Fruit fly (Drosophila melanogaster) whole organism, embryonic: ENCODE measurements around the gene Ubc6.

Experiments
- Blimp-1 ChIP-seq: fragments of 200-800 bp; sonication (Bioruptor generic); optimal IDR thresholded peaks from 3 replicates; lab custom pipeline; 2018; ENCODE audit warnings: missing biosample characterization, missing genetic modification characterization, mild to moderate bottlenecking, moderate library complexity, missing genetic modification reagents
- CG1024 ChIP-seq: fragments of 200-800 bp; sonication (Bioruptor generic); IDR thresholded peaks from 2 replicates; pipeline ENCODE4 v1.3.6; 2022; ENCODE audit warnings: missing biosample characterization, missing genetic modification characterization
- CG11456 ChIP-seq: fragments of 200-800 bp; sonication (Bioruptor generic); IDR thresholded peaks from 3 replicates; pipeline ENCODE4 v1.3.6; 2022; ENCODE audit warnings: missing biosample characterization, missing genetic modification characterization
- CG14710 ChIP-seq: fragments of 200-800 bp; sonication (Bioruptor generic); optimal IDR thresholded peaks from 3 replicates; lab custom pipeline; 2019; ENCODE audit warnings: missing biosample characterization, mild to moderate bottlenecking, missing genetic modification characterization, moderate library complexity
- CG14965 ChIP-seq: fragments of 200-800 bp; sonication (Bioruptor generic); optimal IDR thresholded peaks from 2 replicates; lab custom pipeline; 2016; ENCODE audit warnings: missing biosample characterization, missing genetic modification characterization, borderline replicate concordance
- CG17829 ChIP-seq: fragments of 200-800 bp; optimal IDR thresholded peaks from 2 replicates; lab custom pipeline; 2019; ENCODE audit warnings: missing biosample characterization, mild to moderate bottlenecking, missing genetic modification characterization, moderate library complexity
- CG2116 ChIP-seq: fragments of 200-800 bp; sonication (Bioruptor generic); optimal IDR thresholded peaks from 3 replicates; lab custom pipeline; 2018; ENCODE audit warnings: missing biosample characterization, mild to moderate bottlenecking, missing genetic modification characterization
- CG2202 ChIP-seq: fragments of 200-800 bp; sonication (Bioruptor generic); optimal IDR thresholded peaks from 2 replicates; lab custom pipeline; 2018; ENCODE audit warnings: missing biosample characterization, mild to moderate bottlenecking, missing genetic modification characterization
- CG2889 ChIP-seq: fragments of 200-800 bp; sonication (Bioruptor generic); IDR thresholded peaks from 3 replicates; pipeline ENCODE4 v1.3.6; 2022; ENCODE audit warnings: missing biosample characterization, missing genetic modification characterization
- CG3163 ChIP-seq: fragments of 200-800 bp; sonication (Bioruptor generic); optimal IDR thresholded peaks from 3 replicates; lab custom pipeline; 2016; ENCODE audit warnings: missing biosample characterization, missing genetic modification characterization
- CG3281 ChIP-seq: fragments of 200-800 bp; sonication (Bioruptor generic); optimal IDR thresholded peaks from 3 replicates; lab custom pipeline; 2017; ENCODE audit warnings: missing biosample characterization, mild to moderate bottlenecking, missing genetic modification characterization
- CG3407 ChIP-seq: fragments of 200-800 bp; sonication (Bioruptor generic); optimal IDR thresholded peaks from 2 replicates; lab custom pipeline; 2018; ENCODE audit warnings: missing biosample characterization, mild to moderate bottlenecking, missing genetic modification characterization
- CG3838 ChIP-seq: fragments of 200-800 bp; sonication (Bioruptor generic); optimal IDR thresholded peaks from 3 replicates; lab custom pipeline; 2016; ENCODE audit warnings: missing biosample characterization, missing genetic modification characterization
- CG3995 ChIP-seq: fragments of 200-800 bp; sonication (Bioruptor generic); optimal IDR thresholded peaks from 3 replicates; lab custom pipeline; 2016; ENCODE audit warnings: missing biosample characterization, missing genetic modification characterization
- CG4424 ChIP-seq: fragments of 200-800 bp; sonication (Bioruptor generic); optimal IDR thresholded peaks from 3 replicates; lab custom pipeline; 2016; ENCODE audit warnings: missing biosample characterization, missing genetic modification characterization
- CG5180 ChIP-seq: fragments of 200-800 bp; sonication (Bioruptor generic); optimal IDR thresholded peaks from 3 replicates; lab custom pipeline; 2017; ENCODE audit warnings: missing biosample characterization, missing genetic modification characterization, mild to moderate bottlenecking, moderate library complexity, missing genetic modification reagents
- CG6791 ChIP-seq: fragments of 200-800 bp; sonication (Bioruptor generic); IDR thresholded peaks from 3 replicates; pipeline ENCODE4 v1.3.6; 2022; ENCODE audit warnings: missing biosample characterization, missing genetic modification characterization; ENCODE audit not compliant: partially characterized antibody
- CG7745 ChIP-seq: fragments of 200-800 bp; sonication (Bioruptor generic); optimal IDR thresholded peaks from 2 replicates; lab custom pipeline; 2018; ENCODE audit warnings: missing biosample characterization, mild to moderate bottlenecking, missing genetic modification characterization, moderate library complexity
- CG8924 ChIP-seq: fragments of 200-800 bp; optimal IDR thresholded peaks from 3 replicates; lab custom pipeline; 2019; ENCODE audit warnings: missing biosample characterization, mild to moderate bottlenecking, missing genetic modification characterization, moderate library complexity
- CG9215 ChIP-seq: fragments of 200-800 bp; sonication (Bioruptor generic); IDR thresholded peaks from 2 replicates; pipeline ENCODE4 v1.3.6; 2022; ENCODE audit warnings: missing biosample characterization, missing genetic modification characterization
- CG9932 ChIP-seq: fragments of 200-800 bp; sonication (Bioruptor generic); IDR thresholded peaks from 2 replicates; pipeline ENCODE4 v1.3.6; 2022; ENCODE audit warnings: missing biosample characterization, missing genetic modification characterization
- Dbx ChIP-seq: fragments of 200-800 bp; sonication (Bioruptor generic); IDR thresholded peaks from 3 replicates; pipeline ENCODE4 v1.3.6; 2022; ENCODE audit warnings: missing biosample characterization, missing genetic modification characterization
- Doc3 ChIP-seq: fragments of 200-800 bp; sonication (Bioruptor generic); IDR thresholded peaks from 3 replicates; pipeline ENCODE4 v1.3.6; 2022; ENCODE audit warnings: missing biosample characterization, missing genetic modification characterization; ENCODE audit not compliant: partially characterized antibody
- Fer2 ChIP-seq: fragments of 200-800 bp; sonication (Bioruptor generic); optimal IDR thresholded peaks from 2 replicates; lab custom pipeline; 2018; ENCODE audit warnings: missing biosample characterization, mild to moderate bottlenecking, missing genetic modification characterization, moderate library complexity
- HmgD ChIP-seq: fragments of 200-800 bp; sonication (Bioruptor generic); optimal IDR thresholded peaks from 3 replicates; lab custom pipeline; 2016; ENCODE audit warnings: missing biosample characterization, missing genetic modification characterization
- MBD-R2 ChIP-seq: fragments of 200-800 bp; sonication (Bioruptor generic); IDR thresholded peaks from 2 replicates; pipeline ENCODE4 v1.3.6; 2022; ENCODE audit warnings: missing biosample characterization, missing genetic modification characterization
- Mad ChIP-seq: fragments of 200-800 bp; sonication (Bioruptor generic); optimal IDR thresholded peaks from 2 replicates; lab custom pipeline; 2016; ENCODE audit warnings: missing biosample characterization, missing genetic modification characterization
- Meics ChIP-seq: fragments of 200-800 bp; sonication (Bioruptor generic); optimal IDR thresholded peaks from 2 replicates; lab custom pipeline; 2017; ENCODE audit warnings: missing biosample characterization, mild to moderate bottlenecking, missing genetic modification characterization
- Nf-YB ChIP-seq: fragments of 200-800 bp; sonication (Bioruptor generic); optimal IDR thresholded peaks from 3 replicates; lab custom pipeline; 2019; ENCODE audit warnings: missing biosample characterization, mild to moderate bottlenecking, missing genetic modification characterization, moderate library complexity
- Opbp ChIP-seq: fragments of 200-800 bp; sonication (Bioruptor generic); IDR thresholded peaks from 3 replicates; pipeline ENCODE4 v1.3.6; 2022; ENCODE audit warnings: missing biosample characterization, missing genetic modification characterization; ENCODE audit not compliant: partially characterized antibody
- Ravus ChIP-seq: fragments of 200-800 bp; sonication (Bioruptor generic); IDR thresholded peaks from 2 replicates; pipeline ENCODE4 v1.3.6; 2022; ENCODE audit warnings: missing biosample characterization, missing genetic modification characterization
- Xrp1 ChIP-seq: fragments of 200-800 bp; sonication (Bioruptor generic); IDR thresholded peaks from 2 replicates; pipeline ENCODE4 v1.3.6; 2022; ENCODE audit warnings: missing biosample characterization, missing genetic modification characterization
- abd-A ChIP-seq: fragments of 200-800 bp; sonication (Bioruptor generic); optimal IDR thresholded peaks from 3 replicates; lab custom pipeline; 2019; ENCODE audit warnings: missing biosample characterization, mild to moderate bottlenecking, missing genetic modification characterization, moderate library complexity
- aop ChIP-seq: fragments of 200-800 bp; sonication (Bioruptor generic); IDR thresholded peaks from 2 replicates; pipeline ENCODE4 v1.3.6; 2022; ENCODE audit warnings: missing biosample characterization, missing genetic modification characterization
- ash1 ChIP-seq: fragments of 200-800 bp; sonication (Bioruptor generic); optimal IDR thresholded peaks from 2 replicates; lab custom pipeline; 2018; ENCODE audit warnings: missing biosample characterization, mild to moderate bottlenecking, missing genetic modification characterization
- cad ChIP-seq: fragments of >200 bp; optimal IDR thresholded peaks from 2 replicates; lab custom pipeline; 2017; ENCODE audit warnings: missing biosample characterization, missing genetic modification characterization
- cas ChIP-seq: fragments of 200-800 bp; sonication (Bioruptor generic); IDR thresholded peaks from 2 replicates; pipeline ENCODE4 v1.3.6; 2022; ENCODE audit warnings: missing biosample characterization, missing genetic modification characterization
- gcm2 ChIP-seq: fragments of 200-800 bp; sonication (Bioruptor generic); optimal IDR thresholded peaks from 2 replicates; lab custom pipeline; 2016; ENCODE audit warnings: missing biosample characterization, missing genetic modification characterization
- gfzf ChIP-seq: fragments of 200-800 bp; sonication (Bioruptor generic); optimal IDR thresholded peaks from 2 replicates; lab custom pipeline; 2016; ENCODE audit warnings: missing biosample characterization, mild to moderate bottlenecking, missing genetic modification characterization, moderate library complexity
- grn ChIP-seq: fragments of 200-800 bp; sonication (Bioruptor generic); optimal IDR thresholded peaks from 3 replicates; lab custom pipeline; 2017; ENCODE audit warnings: missing biosample characterization, missing genetic modification characterization
- hb ChIP-seq: fragments of 200-800 bp; sonication (Bioruptor generic); IDR thresholded peaks from 3 replicates; pipeline ENCODE4 v1.3.6; 2022; ENCODE audit warnings: missing biosample characterization, missing genetic modification characterization; ENCODE audit not compliant: partially characterized antibody
- her ChIP-seq: fragments of 200-800 bp; sonication (Bioruptor generic); optimal IDR thresholded peaks from 2 replicates; lab custom pipeline; 2016; ENCODE audit warnings: missing biosample characterization, missing genetic modification characterization
- inv ChIP-seq: fragments of 200-800 bp; sonication (Bioruptor generic); IDR thresholded peaks from 2 replicates; pipeline ENCODE4 v1.3.6; 2022; ENCODE audit warnings: missing biosample characterization, missing genetic modification characterization; ENCODE audit not compliant: partially characterized antibody
- klu ChIP-seq: fragments of 200-800 bp; sonication (Bioruptor generic); IDR thresholded peaks from 2 replicates; pipeline ENCODE4 v1.3.6; 2022; ENCODE audit warnings: missing biosample characterization, missing genetic modification characterization
- luna ChIP-seq: fragments of 200-800 bp; sonication (Bioruptor generic); optimal IDR thresholded peaks from 2 replicates; lab custom pipeline; 2016; ENCODE audit warnings: missing biosample characterization, missing genetic modification characterization
- psq ChIP-seq: fragments of 200-800 bp; sonication (Bioruptor generic); optimal IDR thresholded peaks from 2 replicates; lab custom pipeline; 2017; ENCODE audit warnings: missing biosample characterization, missing genetic modification characterization
- sens ChIP-seq: fragments of 200-800 bp; sonication (Bioruptor generic); peaks from one replicate; lab custom pipeline; 2016; ENCODE audit warnings: missing biosample characterization, missing genetic modification characterization
- sima ChIP-seq: fragments of 200-800 bp; sonication (Bioruptor generic); optimal IDR thresholded peaks from 2 replicates; lab custom pipeline; 2016; ENCODE audit warnings: missing biosample characterization, missing genetic modification characterization
- trh ChIP-seq: fragments of 200-800 bp; sonication (Bioruptor generic); optimal IDR thresholded peaks from 2 replicates; lab custom pipeline; 2016; ENCODE audit warnings: missing biosample characterization, missing genetic modification characterization
- wek ChIP-seq: fragments of 200-800 bp; sonication (Bioruptor generic); optimal IDR thresholded peaks from 3 replicates; lab custom pipeline; 2018; ENCODE audit warnings: missing biosample characterization, mild to moderate bottlenecking, missing genetic modification characterization, moderate library complexity
- zf30C ChIP-seq: fragments of 200-800 bp; sonication (Bioruptor generic); optimal IDR thresholded peaks from 3 replicates; lab custom pipeline; 2018; ENCODE audit warnings: missing biosample characterization, mild to moderate bottlenecking, missing genetic modification characterization

Ubc6 gene

dm6 chr3R:4910365-4910810 is 42.1 kb downstream of the Ubc6 start, which contains the start of gene Cdep (continued):
- TF ChIP-seq CG2116 = peak; percentile 92
- peak; percentile 45 for TF ChIP-seq her (GFP tag; lab: Kevin White, UChicago)
- TF ChIP-seq abd-A = no peak
- TF ChIP-seq Fer2 (tag; lab: Kevin White, UChicago) = no peak
- TF ChIP-seq cad = no peak
- TF ChIP-seq CG3838 (GFP tag; lab: Kevin White, UChicago) = no peak
- TF ChIP-seq CG17829 (tag; lab: Kevin White, UChicago) = peak; percentile 74
- TF ChIP-seq sima (GFP tag; lab: Kevin White, UChicago) = no peak
- TF ChIP-seq wek (GFP tag; lab: Kevin White, UChicago) = no peak
- peak; percentile 58 for TF ChIP-seq CG3281
- TF ChIP-seq CG4424 (GFP tag; lab: Kevin White, UChicago) = peak; percentile 33
- no peak for TF ChIP-seq sens (GFP tag; lab: Kevin White, UChicago)
- peak; percentile 41 for TF ChIP-seq Blimp-1
- peak; percentile 65 for TF ChIP-seq CG9932 (GFP tag; lab: Robert Waterston, UW)
- TF ChIP-seq MBD-R2 (GFP tag; lab: Robert Waterston, UW) = peak; percentile 37; the same call in 1 of the 2 replicates
- TF ChIP-seq gfzf (GFP tag; lab: Kevin White, UChicago) = peak; percentile 24
- TF ChIP-seq CG5180 (GFP tag; lab: Kevin White, UChicago) = no peak
- TF ChIP-seq Opbp (GFP tag; lab: Robert Waterston, UW) = peak; percentile 95
- TF ChIP-seq Dbx = peak; percentile 67; the same call in 2 of the 3 replicates
- peak; percentile 90 for TF ChIP-seq inv (GFP tag; lab: Robert Waterston, UW)
- TF ChIP-seq Nf-YB (GFP tag; lab: Kevin White, UChicago) = no peak
- TF ChIP-seq trh (GFP tag; lab: Kevin White, UChicago) = no peak
- peak; percentile 34 for TF ChIP-seq HmgD (GFP tag; lab: Kevin White, UChicago)
- TF ChIP-seq luna = no peak
- TF ChIP-seq CG14965 (GFP tag; lab: Kevin White, UChicago) = no peak
- TF ChIP-seq CG8924 (tag; lab: Kevin White, UChicago) = peak; percentile 69
- TF ChIP-seq CG2889 (GFP tag; lab: Robert Waterston, UW) = no peak
- TF ChIP-seq Ravus = no peak
- peak; percentile 65 for TF ChIP-seq CG14710 (tag; lab: Kevin White, UChicago)
- TF ChIP-seq grn (GFP tag; lab: Kevin White, UChicago) = no peak
- TF ChIP-seq CG3995 (GFP tag; lab: Kevin White, UChicago) = peak; percentile 83
- no peak for TF ChIP-seq gcm2
- TF ChIP-seq CG11456 (GFP tag; lab: Robert Waterston, UW) = no peak
- TF ChIP-seq ash1 (GFP tag; lab: Kevin White, UChicago) = no peak
- TF ChIP-seq aop (GFP tag; lab: Robert Waterston, UW) = no peak
- TF ChIP-seq Mad (GFP tag; lab: Kevin White, UChicago) = no peak
- peak; percentile 94 for TF ChIP-seq Doc3
- TF ChIP-seq CG9215 = no peak
- peak; percentile 95 for TF ChIP-seq CG6791
- TF ChIP-seq hb (GFP tag; lab: Robert Waterston, UW) = peak; percentile 95
- TF ChIP-seq cas (GFP tag; lab: Robert Waterston, UW) = peak; percentile 43; the same call in 1 of the 2 replicates
- TF ChIP-seq Xrp1 (GFP tag; lab: Robert Waterston, UW) = peak; percentile 31
- no peak for TF ChIP-seq CG7745 (tag; lab: Kevin White, UChicago)
- peak; percentile 4 for TF ChIP-seq zf30C (GFP tag; lab: Kevin White, UChicago)
- TF ChIP-seq CG1024 (GFP tag; lab: Robert Waterston, UW) = 0 out of 2 replicates have a peak, but pooled peaks have one; percentile 27
- peak; percentile 21 for TF ChIP-seq CG2202
- TF ChIP-seq Meics (GFP tag; lab: Kevin White, UChicago) = peak; percentile 51
- no peak for TF ChIP-seq CG3407 (GFP tag; lab: Kevin White, UChicago)
- TF ChIP-seq psq (GFP tag; lab: Kevin White, UChicago) = no peak
- no peak for TF ChIP-seq CG3163 (GFP tag; lab: Kevin White, UChicago)
- TF ChIP-seq klu (GFP tag; lab: Robert Waterston, UW) = no peak
